Fruit fly (Drosophila melanogaster) S2 (cell line): Measurements from ENCODE around the gene CG32488.

Experiments
- CG8478 ChIP-seq: fragments of >200 bp; optimal IDR thresholded peaks from 2 replicates; lab custom pipeline; 2018
- CTCF ChIP-seq, 2 experiments: fragments of >200 bp; optimal IDR thresholded peaks; 2 replicates each; lab custom pipeline; 2018

DNA sequence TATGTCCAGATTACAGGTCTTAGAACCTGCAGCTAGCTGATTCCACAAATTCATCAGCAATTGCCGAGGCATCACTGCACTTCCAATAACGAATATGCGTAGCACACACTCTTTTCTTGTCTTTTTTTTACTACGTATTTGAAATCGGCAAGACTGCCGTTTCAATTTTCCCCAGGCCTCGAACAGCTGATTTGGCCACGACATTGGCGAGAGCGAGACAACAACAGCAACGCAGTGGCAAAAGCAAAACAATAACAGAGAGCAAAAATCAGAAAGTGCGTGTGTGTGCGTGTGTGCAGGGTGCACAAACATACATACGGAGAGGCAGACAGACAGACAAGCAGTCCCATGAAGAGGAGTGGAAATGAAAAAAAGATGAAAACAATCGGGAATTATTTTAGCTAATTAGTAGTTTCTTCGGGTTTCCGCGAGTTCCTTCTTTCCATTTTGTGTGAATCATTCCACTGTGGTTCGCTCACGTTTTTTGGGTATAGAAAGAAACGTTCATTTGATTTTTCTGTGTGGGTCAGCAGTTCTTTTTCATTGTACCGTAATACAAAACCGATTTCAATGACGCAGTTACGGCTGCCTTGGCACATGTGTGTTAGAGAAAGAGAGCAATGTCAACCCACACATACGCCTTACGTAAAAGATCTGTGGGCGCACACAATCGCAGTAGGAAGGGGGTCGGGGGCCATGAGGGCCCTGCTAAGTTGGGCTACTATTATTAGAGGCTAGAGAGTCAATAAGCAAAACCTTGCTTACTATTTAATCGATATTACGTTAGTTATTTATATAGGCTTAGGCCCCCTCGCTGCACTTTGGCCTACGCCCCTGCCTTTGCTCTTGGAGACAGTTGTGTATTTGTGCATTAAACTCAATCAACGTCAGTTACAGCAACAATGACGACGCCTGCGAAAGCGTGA lies 44.4 kb upstream of the CG32488 start:
- no peak for TF ChIP-seq CG8478
- no peak for TF ChIP-seq CTCF (optimal IDR thresholded peaks at IDR 0.05; lab: Kevin White, UChicago)
